Worm (Caenorhabditis elegans) whole organism, young adult: ENCODE data around the gene nmt-1.

ENCODE experiments used
- C17E4.6 ChIP-seq: fragments of 200-800 bp; sonication (Bioruptor generic); IDR thresholded peaks from 2 replicates; pipeline ENCODE4 v1.3.6; 2022; ENCODE audit warnings: missing genetic modification reagents, missing genetic modification characterization, missing compliant biosample characterization
- F37B4.10 ChIP-seq: fragments of 200-800 bp; sonication (Bioruptor generic); IDR thresholded peaks from 2 replicates; pipeline ENCODE4 v1.3.6; 2022; ENCODE audit warnings: missing genetic modification characterization, missing compliant biosample characterization
- athp-1 ChIP-seq: sonication (generic microtip); optimal IDR thresholded peaks from 2 replicates; lab custom pipeline; 2017; ENCODE audit warnings: mild to moderate bottlenecking, missing genetic modification characterization, missing compliant biosample characterization
- attf-5 ChIP-seq: fragments of 200-800 bp; sonication (Bioruptor generic); optimal IDR thresholded peaks from 2 replicates; lab custom pipeline; 2018; ENCODE audit warnings: mild to moderate bottlenecking, missing genetic modification characterization, missing compliant biosample characterization
- bed-2 ChIP-seq: fragments of 200-800 bp; sonication (Bioruptor generic); IDR thresholded peaks from 2 replicates; pipeline ENCODE4 v1.3.6; 2022; ENCODE audit warnings: missing genetic modification reagents, missing genetic modification characterization, missing compliant biosample characterization
- ceh-40 ChIP-seq: fragments of 200-800 bp; sonication (Bioruptor generic); IDR thresholded peaks from 2 replicates; pipeline ENCODE4 v1.3.6; 2022; ENCODE audit warnings: missing genetic modification characterization, missing compliant biosample characterization
- ekl-4 ChIP-seq: fragments of 200-800 bp; sonication (Bioruptor generic); IDR thresholded peaks from 2 replicates; pipeline ENCODE4 v1.3.6; 2022; ENCODE audit warnings: missing genetic modification reagents, missing genetic modification characterization, missing compliant biosample characterization
- unc-130 ChIP-seq: sonication (generic microtip); optimal IDR thresholded peaks from 2 replicates; lab custom pipeline; 2016; ENCODE audit warnings: missing genetic modification reagents, missing genetic modification characterization, missing compliant biosample characterization

- TF ChIP-seq unc-130 (GFP tag; lab: Kevin White, UChicago) = no peak
- TF ChIP-seq C17E4.6 = no peak
- TF ChIP-seq bed-2 = no peak
- no peak for TF ChIP-seq athp-1 (tag; lab: Kevin White, UChicago)
- TF ChIP-seq attf-5 (GFP tag; lab: Kevin White, UChicago) = no peak
- no peak for TF ChIP-seq F37B4.10 (GFP tag; lab: Robert Waterston, UW)
- TF ChIP-seq ceh-40 (GFP tag; lab: Robert Waterston, UW) = no peak
- TF ChIP-seq ekl-4 = no peak
Measured at ce11 chrIII:6116281-6116886, at the start of gene nmt-1.
